Fruit fly (Drosophila melanogaster) whole organism, larva: ENCODE data around the gene CG18259.
A peak's percentile ranks its signal among the peaks of the same experiment; 100 is the strongest.

Source experiments
- noc ChIP-seq: fragments of 200-800 bp; sonication (Bioruptor generic); optimal IDR thresholded peaks from 3 replicates; lab custom pipeline; 2019; ENCODE audit warnings: missing biosample characterization, mild to moderate bottlenecking, missing genetic modification characterization, moderate library complexity

CG18259 gene

dm6 chrX:18783417-18784123, at the start of gene CG18259:
CG18259 (minus strand) TSS chrX:18783494.
- TF ChIP-seq noc (tag; lab: Kevin White, UChicago) = no peak

DNA sequence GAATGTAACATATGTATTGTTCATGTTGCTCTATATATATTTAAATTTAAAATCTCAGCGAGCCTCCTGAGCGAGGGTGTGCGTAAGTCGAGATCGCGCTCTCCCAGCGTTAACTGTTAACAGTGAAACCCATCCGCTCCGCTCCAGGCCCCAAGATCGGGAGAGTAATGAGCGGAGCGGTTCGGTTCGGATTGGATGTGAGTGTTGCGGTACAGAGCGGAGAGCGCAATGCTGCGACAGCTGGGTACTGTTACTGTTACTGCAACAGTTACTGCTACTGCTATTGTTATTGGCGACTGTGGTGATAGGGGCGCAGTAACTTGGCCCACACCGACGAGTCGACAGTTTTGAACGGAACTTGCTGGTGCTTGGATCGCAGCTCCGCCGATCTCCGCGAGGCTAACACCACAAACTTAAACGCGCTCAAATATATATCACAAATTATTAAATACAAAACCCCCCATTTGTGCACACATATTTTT, 49.1 kb upstream of the CG18259 start, which contains the start of gene Pvf1:
Gene Pvf1, plus strand, starts transcription at position 312 of the 482 bp plus-strand sequence.
- no peak for TF ChIP-seq noc (tag; lab: Kevin White, UChicago)

- TF ChIP-seq noc (tag; lab: Kevin White, UChicago) = no peak
These were observed 47.1 kb upstream of the CG18259 start, which contains the start of gene CG7101 for dm6 chrX:18830396-18830795. CG7101 (plus strand) TSS chrX:18830591.

DNA sequence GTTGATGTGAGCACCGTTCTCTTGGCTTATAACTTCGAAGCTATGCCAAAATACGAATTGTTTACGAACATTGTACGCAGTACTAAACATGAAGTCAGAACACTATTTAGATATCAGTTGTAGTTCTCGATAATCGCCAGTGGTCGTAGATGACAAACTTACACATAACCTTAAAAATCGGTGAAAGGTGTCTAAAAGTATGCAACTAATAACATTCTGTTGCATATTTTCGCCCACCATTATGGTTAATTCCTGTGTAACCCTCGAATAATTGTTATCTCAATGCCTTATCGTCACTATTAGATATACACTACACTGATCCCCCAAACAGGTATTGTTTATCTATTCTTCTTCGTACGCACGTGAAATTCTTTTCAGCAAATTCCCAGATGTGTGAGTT, 31.6 kb upstream of the CG18259 start:
- TF ChIP-seq noc (tag; lab: Kevin White, UChicago) = no peak

DNA sequence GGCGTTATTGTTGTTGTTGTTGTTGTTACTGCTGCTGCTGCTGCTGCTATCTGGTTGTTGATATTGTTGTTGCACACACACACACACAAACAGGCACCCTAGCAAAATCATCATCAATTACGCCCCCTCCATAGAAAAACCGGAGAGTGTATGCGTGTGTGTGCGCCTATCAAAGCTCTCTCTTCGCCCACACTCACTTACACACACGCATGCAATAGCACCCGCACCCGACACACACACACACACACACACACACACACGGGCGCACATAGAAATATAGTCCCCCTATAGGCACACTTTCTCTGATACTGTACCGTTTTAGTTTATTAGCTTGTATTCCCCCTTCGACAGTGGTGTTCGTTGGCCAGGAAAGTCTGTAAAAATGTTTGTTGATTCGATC, 31.1 kb upstream of the CG18259 start:
- TF ChIP-seq noc (tag; lab: Kevin White, UChicago) = no peak

DNA sequence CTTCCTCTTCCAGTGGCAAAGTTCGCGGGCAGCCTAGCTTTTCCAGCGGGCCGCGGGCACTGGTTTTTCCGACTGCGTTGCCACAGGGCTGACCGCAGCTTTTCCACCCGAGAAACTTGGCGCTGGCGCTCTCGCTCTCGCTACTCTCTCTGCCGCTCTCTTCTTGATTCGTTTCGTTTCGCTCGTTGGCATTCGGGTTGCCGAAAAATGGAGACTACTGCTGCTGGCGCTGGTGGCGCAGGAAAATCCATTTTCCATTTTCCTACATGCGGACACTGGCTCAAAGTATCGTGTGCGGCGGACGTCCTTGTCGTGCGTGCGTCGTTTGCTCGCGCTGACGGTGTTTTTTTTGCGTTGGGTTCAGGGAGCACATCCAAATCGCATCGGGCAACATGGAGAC, 29.8 kb upstream of the CG18259 start, which contains the start of gene CG42450:
Gene CG42450, plus strand, starts transcription at position 249 of the 400 bp plus-strand sequence.
- no peak for TF ChIP-seq noc (tag; lab: Kevin White, UChicago)

DNA sequence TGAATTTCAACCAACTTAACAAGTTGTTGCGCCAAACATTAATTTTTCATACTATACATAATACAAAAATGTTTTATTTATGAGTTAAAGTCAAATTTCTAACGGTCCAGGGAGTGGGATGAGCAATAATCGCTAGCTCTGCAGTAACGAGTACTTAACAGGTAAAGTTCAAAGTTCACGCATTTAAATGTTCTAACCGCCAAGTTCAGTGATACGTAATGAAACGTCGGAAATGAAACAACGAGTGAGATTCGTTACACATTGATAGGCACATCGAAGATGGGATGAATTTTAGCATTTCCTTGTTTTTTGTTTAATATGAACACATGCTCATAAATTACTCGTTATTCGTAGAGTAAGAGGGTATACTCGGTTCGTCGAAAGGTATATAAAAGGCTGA, 28.8 kb upstream of the CG18259 start:
- TF ChIP-seq noc (tag; lab: Kevin White, UChicago) = no peak

DNA sequence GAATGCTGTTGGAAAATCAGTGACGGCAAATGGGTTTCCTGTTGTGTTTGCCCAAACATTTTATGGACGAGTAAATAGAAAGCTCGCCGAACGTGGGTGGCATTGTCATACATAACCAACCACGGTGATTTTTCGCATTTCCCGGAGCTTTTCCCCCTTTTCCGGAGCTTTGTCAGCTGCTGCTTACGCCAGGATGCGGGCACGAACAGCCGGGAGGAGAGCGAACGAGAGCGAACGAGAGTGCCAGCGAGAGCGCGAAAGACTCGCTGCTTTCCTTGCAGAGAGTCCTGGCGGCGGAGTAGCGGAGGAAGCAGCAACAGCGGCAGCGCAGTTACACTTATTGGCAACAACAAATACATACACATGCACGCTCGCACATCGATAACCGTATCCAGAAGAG, 23.1 kb upstream of the CG18259 start, which contains the start of gene CG7058:
Gene CG7058, plus strand, starts transcription at position 330 of the 400 bp plus-strand sequence.
- no peak for TF ChIP-seq noc (tag; lab: Kevin White, UChicago)

dm6 chrX:18805036-18805435, 21.7 kb upstream of the CG18259 start:
- TF ChIP-seq noc (tag; lab: Kevin White, UChicago) = no peak

dm6 chrX:18801293-18801692, 18.0 kb upstream of the CG18259 start:
- no peak for TF ChIP-seq noc (tag; lab: Kevin White, UChicago)

dm6 chrX:18800167-18800566, 16.9 kb upstream of the CG18259 start:
- no peak for TF ChIP-seq noc (tag; lab: Kevin White, UChicago)

dm6 chrX:18799307-18799855, 16.1 kb upstream of the CG18259 start:
- no peak for TF ChIP-seq noc (tag; lab: Kevin White, UChicago)

- no peak for TF ChIP-seq noc (tag; lab: Kevin White, UChicago)
These were observed 14.3 kb upstream of the CG18259 start, which contains the start of gene bnb for dm6 chrX:18797567-18797966. bnb (minus strand) TSS chrX:18797687.

dm6 chrX:18791368-18791767, 8.1 kb upstream of the CG18259 start, which contains the start of gene Atg101:
Atg101 (plus strand) TSS chrX:18791668.
- TF ChIP-seq noc (tag; lab: Kevin White, UChicago) = no peak

- peak; percentile 53 for TF ChIP-seq noc (tag; lab: Kevin White, UChicago)
These were observed 6.3 kb upstream of the CG18259 start for dm6 chrX:18789353-18790210.
